Fruit fly (Drosophila melanogaster): Measurements from ENCODE around the gene CG11313.
A peak's percentile ranks its signal among the peaks of the same experiment; 100 is the strongest.

CG11313 gene

dm6 chr3R:30721215-30721862, 9.6 kb downstream of the CG11313 start:
- no peak for TF ChIP-seq CG34406 (GFP tag; optimal IDR thresholded peaks at IDR 0.05)
- TF ChIP-seq Sox15 (GFP tag; optimal IDR thresholded peaks at IDR 0.05) = no peak
- peak; percentile 33 for TF ChIP-seq Ets96B (tag; optimal IDR thresholded peaks at IDR 0.05)
- TF ChIP-seq CG3032 (tag; optimal IDR thresholded peaks at IDR 0.05) = peak; percentile 33
- no peak for TF ChIP-seq CG10669 (GFP tag; optimal IDR thresholded peaks at IDR 0.05)
- no peak for TF ChIP-seq lz (GFP tag; optimal IDR thresholded peaks at IDR 0.05)
- no peak for TF ChIP-seq CG8319 (GFP tag; optimal IDR thresholded peaks at IDR 0.05)
- TF ChIP-seq Eip75B (GFP tag; optimal IDR thresholded peaks at IDR 0.05) = no peak
- peak; percentile 59 for TF ChIP-seq Eip78C (GFP tag)

- no peak for TF ChIP-seq net (GFP tag; optimal IDR thresholded peaks at IDR 0.05)
- peak; percentile 6 for TF ChIP-seq Eip78C (GFP tag)
Measured at dm6 chr3R:30718442-30718841, 12.5 kb downstream of the CG11313 start.

dm6 chr3R:30714395-30714794, 16.6 kb downstream of the CG11313 start:
- TF ChIP-seq Sox102F (GFP tag; optimal IDR thresholded peaks at IDR 0.05) (no peak), CG8319 (GFP tag; optimal IDR thresholded peaks at IDR 0.05) (no peak), Met (GFP tag; optimal IDR thresholded peaks at IDR 0.05) (no peak), acj6 (GFP tag; optimal IDR thresholded peaks at IDR 0.05) (no peak), CG16779 (tag; optimal IDR thresholded peaks at IDR 0.05) (no peak), achi (GFP tag; optimal IDR thresholded peaks at IDR 0.05) (no peak), lz (GFP tag; optimal IDR thresholded peaks at IDR 0.05) (no peak), CG10669 (GFP tag; optimal IDR thresholded peaks at IDR 0.05) (no peak), Lpt (GFP tag; optimal IDR thresholded peaks at IDR 0.05) (no peak), topi (GFP tag; optimal IDR thresholded peaks at IDR 0.05) (no peak), ss (GFP tag; optimal IDR thresholded peaks at IDR 0.05) (no peak), dsx (GFP tag; optimal IDR thresholded peaks at IDR 0.05; ENCODE audit: poor library complexity, severe bottlenecking) (no peak), CG1621 (tag; optimal IDR thresholded peaks at IDR 0.05) (no peak), Gug (GFP tag; IDR thresholded peaks at IDR 0.05) (no peak), Eip93F (GFP tag; optimal IDR thresholded peaks at IDR 0.05) (no peak), esn (GFP tag; optimal IDR thresholded peaks at IDR 0.05) (no peak), dac (GFP tag; optimal IDR thresholded peaks at IDR 0.05) (no peak), CG6808 (GFP tag; optimal IDR thresholded peaks at IDR 0.05) (no peak), Eip78C (GFP tag) (no peak), cyc (GFP tag; optimal IDR thresholded peaks at IDR 0.05) (no peak), CG32006 (GFP tag; optimal IDR thresholded peaks at IDR 0.05) (peak; percentile 14), Eip75B (GFP tag; optimal IDR thresholded peaks at IDR 0.05) (no peak), spab (GFP tag; optimal IDR thresholded peaks at IDR 0.05) (no peak), CG4318 (GFP tag; optimal IDR thresholded peaks at IDR 0.05) (no peak), Hr39 (GFP tag; optimal IDR thresholded peaks at IDR 0.05) (no peak), CG8119 (GFP tag; IDR thresholded peaks at IDR 0.05) (0 out of 3 replicates have a peak, but pooled peaks have one; percentile 22), eg (GFP tag; IDR thresholded peaks at IDR 0.05) (peak; percentile 74), CG7368 (GFP tag; optimal IDR thresholded peaks at IDR 0.05) (no peak), Hr4 (GFP tag; optimal IDR thresholded peaks at IDR 0.05) (peak; percentile 58), CG6163 (GFP tag; IDR thresholded peaks at IDR 0.05) (peak; percentile 57; the same call in 1 of the 3 replicates), svp (GFP tag) (no peak), vri (GFP tag; optimal IDR thresholded peaks at IDR 0.05) (no peak), pdm3 (GFP tag; optimal IDR thresholded peaks at IDR 0.05) (no peak), Sox14 (GFP tag; optimal IDR thresholded peaks at IDR 0.05) (no peak), CG3032 (tag; optimal IDR thresholded peaks at IDR 0.05) (no peak), CG11294 (GFP tag; IDR thresholded peaks at IDR 0.05) (peak; percentile 14; the same call in 1 of the 2 replicates), CG9139 (GFP tag; optimal IDR thresholded peaks at IDR 0.05) (no peak), salr (GFP tag; optimal IDR thresholded peaks at IDR 0.05) (peak in 1 of 2 experiments; percentile 8), Ets96B (tag; optimal IDR thresholded peaks at IDR 0.05) (no peak), CG15336 (GFP tag; IDR thresholded peaks at IDR 0.05) (peak; percentile 60), Ets21C (GFP tag; optimal IDR thresholded peaks at IDR 0.05) (no peak), CG31627 (GFP tag; optimal IDR thresholded peaks at IDR 0.05) (no peak), CG11762 (GFP tag; optimal IDR thresholded peaks at IDR 0.05; ENCODE audit: insufficient read depth) (no peak), CG34406 (GFP tag; optimal IDR thresholded peaks at IDR 0.05) (no peak)
